Fruit fly (Drosophila melanogaster) whole organism, embryonic: Measurements from ENCODE around the gene Rim2.
A peak's percentile ranks its signal among the peaks of the same experiment; 100 is the strongest.

Source experiments
- Atf-2 ChIP-seq: fragments of 200-800 bp; sonication (Bioruptor generic); optimal IDR thresholded peaks from 2 replicates; lab custom pipeline; 2016; ENCODE audit warnings: missing biosample characterization, missing genetic modification characterization
- Atf3 ChIP-seq: fragments of 200-800 bp; sonication (Bioruptor generic); optimal IDR thresholded peaks from 3 replicates; lab custom pipeline; 2016; ENCODE audit warnings: missing biosample characterization, missing genetic modification characterization
- C15 ChIP-seq: fragments of 200-800 bp; sonication (Bioruptor generic); IDR thresholded peaks from 3 replicates; pipeline ENCODE4 v1.3.6; 2022; ENCODE audit warnings: missing biosample characterization, missing genetic modification characterization
- CG10366 ChIP-seq: fragments of 200-800 bp; sonication (Bioruptor generic); IDR thresholded peaks from 2 replicates; pipeline ENCODE4 v1.3.6; 2022; ENCODE audit warnings: missing biosample characterization, missing genetic modification characterization
- CG11695 ChIP-seq: fragments of 200-800 bp; sonication (Bioruptor generic); IDR thresholded peaks from 3 replicates; pipeline ENCODE4 v1.3.6; 2022; ENCODE audit warnings: missing biosample characterization, missing genetic modification characterization
- CG12942 ChIP-seq: fragments of 200-800 bp; sonication (Bioruptor generic); optimal IDR thresholded peaks from 3 replicates; lab custom pipeline; 2016; ENCODE audit warnings: missing biosample characterization, missing genetic modification characterization
- CG14667 ChIP-seq: fragments of 200-800 bp; sonication (Bioruptor generic); IDR thresholded peaks from 2 replicates; pipeline ENCODE4 v1.3.6; 2022; ENCODE audit warnings: missing biosample characterization, missing genetic modification characterization
- CG14710 ChIP-seq: fragments of 200-800 bp; sonication (Bioruptor generic); optimal IDR thresholded peaks from 3 replicates; lab custom pipeline; 2019; ENCODE audit warnings: missing biosample characterization, mild to moderate bottlenecking, missing genetic modification characterization, moderate library complexity
- CG15073 ChIP-seq: fragments of 200-800 bp; sonication (Bioruptor generic); optimal IDR thresholded peaks from 2 replicates; lab custom pipeline; 2016; ENCODE audit warnings: missing biosample characterization, missing genetic modification characterization
- CG16863 ChIP-seq: fragments of 200-800 bp; sonication (Bioruptor generic); optimal IDR thresholded peaks from 3 replicates; lab custom pipeline; 2016; ENCODE audit warnings: missing biosample characterization, missing genetic modification characterization
- CG17328 ChIP-seq: fragments of 200-800 bp; sonication (Bioruptor generic); IDR thresholded peaks from 2 replicates; pipeline ENCODE4 v1.3.6; 2022; ENCODE audit warnings: missing biosample characterization, missing genetic modification characterization
- CG17568 ChIP-seq: fragments of 200-800 bp; sonication (Bioruptor generic); optimal IDR thresholded peaks from 2 replicates; lab custom pipeline; 2018; ENCODE audit warnings: missing biosample characterization, mild to moderate bottlenecking, missing genetic modification characterization, moderate library complexity
- CG18011 ChIP-seq: fragments of 200-800 bp; sonication (Bioruptor generic); optimal IDR thresholded peaks from 2 replicates; lab custom pipeline; 2017; ENCODE audit warnings: missing biosample characterization, missing genetic modification characterization, mild to moderate bottlenecking, moderate library complexity, missing genotype
- CG1832 ChIP-seq: fragments of 200-800 bp; sonication (Bioruptor generic); optimal IDR thresholded peaks from 2 replicates; lab custom pipeline; 2017; ENCODE audit warnings: missing biosample characterization, mild to moderate bottlenecking, missing genetic modification characterization, inconsistent platforms
- CG18476 ChIP-seq: fragments of 200-800 bp; sonication (Bioruptor generic); optimal IDR thresholded peaks from 2 replicates; lab custom pipeline; 2016; ENCODE audit warnings: missing biosample characterization, mild to moderate bottlenecking, missing genetic modification characterization
- CG2120 ChIP-seq: fragments of 200-800 bp; sonication (Bioruptor generic); optimal IDR thresholded peaks from 3 replicates; lab custom pipeline; 2016; ENCODE audit warnings: missing biosample characterization, missing genetic modification characterization
- CG2202 ChIP-seq: fragments of 200-800 bp; sonication (Bioruptor generic); optimal IDR thresholded peaks from 2 replicates; lab custom pipeline; 2018; ENCODE audit warnings: missing biosample characterization, mild to moderate bottlenecking, missing genetic modification characterization
- CG3281 ChIP-seq: fragments of 200-800 bp; sonication (Bioruptor generic); optimal IDR thresholded peaks from 3 replicates; lab custom pipeline; 2017; ENCODE audit warnings: missing biosample characterization, mild to moderate bottlenecking, missing genetic modification characterization
- CG3726 ChIP-seq: fragments of 200-800 bp; sonication (Bioruptor generic); IDR thresholded peaks from 3 replicates; pipeline ENCODE4, ENCODE4 v1.3.6; 2022; ENCODE audit warnings: missing biosample characterization, missing genetic modification characterization
- CG4282 ChIP-seq: fragments of 200-800 bp; sonication (Bioruptor generic); optimal IDR thresholded peaks from 2 replicates; lab custom pipeline; 2016; ENCODE audit warnings: missing biosample characterization, missing genetic modification characterization
- CG7372 ChIP-seq: fragments of 200-800 bp; sonication (Bioruptor generic); IDR thresholded peaks from 2 replicates; pipeline ENCODE4 v1.3.6; 2022; ENCODE audit warnings: missing biosample characterization, missing genetic modification characterization
- CG7556 ChIP-seq: fragments of 200-800 bp; sonication (Bioruptor generic); optimal IDR thresholded peaks from 2 replicates; lab custom pipeline; 2017; ENCODE audit warnings: missing biosample characterization, mild to moderate bottlenecking, missing genetic modification characterization
- CG9797 ChIP-seq: fragments of 200-800 bp; sonication (Bioruptor generic); optimal IDR thresholded peaks from 3 replicates; lab custom pipeline; 2018; ENCODE audit warnings: missing biosample characterization, mild to moderate bottlenecking, missing genetic modification characterization
- D19A ChIP-seq: fragments of 200-800 bp; optimal IDR thresholded peaks from 3 replicates; lab custom pipeline; 2019; ENCODE audit warnings: missing biosample characterization, mild to moderate bottlenecking, missing genetic modification characterization, moderate library complexity
- Ets97D ChIP-seq: fragments of 200-800 bp; sonication (Bioruptor generic); optimal IDR thresholded peaks from 3 replicates; lab custom pipeline; 2016; ENCODE audit warnings: missing biosample characterization, missing genetic modification characterization
- Fer1 ChIP-seq: fragments of 200-800 bp; sonication (Bioruptor generic); optimal IDR thresholded peaks from 2 replicates; lab custom pipeline; 2017; ENCODE audit warnings: missing biosample characterization, mild to moderate bottlenecking, missing genetic modification characterization
- HLHmδ ChIP-seq: fragments of 200-800 bp; sonication (Bioruptor generic); optimal IDR thresholded peaks from 2 replicates; lab custom pipeline; 2018; ENCODE audit warnings: missing biosample characterization, mild to moderate bottlenecking, missing genetic modification characterization, moderate library complexity
- Kr ChIP-seq: fragments of 200-800 bp; sonication (Bioruptor generic); optimal IDR thresholded peaks from 2 replicates; lab custom pipeline; 2017; ENCODE audit warnings: missing biosample characterization, mild to moderate bottlenecking, missing genetic modification characterization
- Lim3 ChIP-seq: fragments of 200-800 bp; sonication (Bioruptor generic); IDR thresholded peaks from 2 replicates; pipeline ENCODE4 v1.3.6; 2022; ENCODE audit warnings: missing biosample characterization, missing genetic modification characterization
- NFAT ChIP-seq: fragments of 200-800 bp; sonication (Bioruptor generic); IDR thresholded peaks from 2 replicates; pipeline ENCODE4 v1.3.6; 2022; ENCODE audit warnings: missing biosample characterization, missing genetic modification characterization
- Nf-YA ChIP-seq: fragments of 200-800 bp; sonication (Bioruptor generic); IDR thresholded peaks from 2 replicates; pipeline ENCODE4 v1.3.6; 2022; ENCODE audit warnings: missing biosample characterization, missing genetic modification characterization
- PHDP ChIP-seq: fragments of 200-800 bp; sonication (Bioruptor generic); optimal IDR thresholded peaks from 3 replicates; lab custom pipeline; 2018; ENCODE audit warnings: missing biosample characterization, mild to moderate bottlenecking, missing genetic modification characterization, moderate library complexity
- Scr ChIP-seq: fragments of 200-800 bp; sonication (Bioruptor generic); IDR thresholded peaks from 2 replicates; pipeline ENCODE4 v1.3.6; 2022; ENCODE audit warnings: missing biosample characterization, missing genetic modification characterization; ENCODE audit not compliant: partially characterized antibody
- bbx ChIP-seq: fragments of 200-800 bp; sonication (Bioruptor generic); IDR thresholded peaks from 2 replicates; pipeline ENCODE4 v1.3.6; 2022; ENCODE audit warnings: missing biosample characterization, missing genetic modification characterization; ENCODE audit not compliant: partially characterized antibody
- crol ChIP-seq: fragments of 200-800 bp; sonication (Bioruptor generic); IDR thresholded peaks from 2 replicates; pipeline ENCODE4 v1.3.6; 2022; ENCODE audit warnings: missing biosample characterization, missing genetic modification characterization
- dan ChIP-seq: fragments of 200-800 bp; sonication (Bioruptor generic); IDR thresholded peaks from 2 replicates; pipeline ENCODE4 v1.3.6; 2022; ENCODE audit warnings: missing biosample characterization, missing genetic modification characterization
- eve ChIP-seq, 2 experiments: fragments of >200 bp; optimal IDR thresholded peaks; 2 replicates each; lab custom pipeline; 2017; ENCODE audit warnings: missing biosample characterization in 2 of 2, missing genetic modification characterization in 2 of 2
- fu2 ChIP-seq: fragments of 200-800 bp; sonication (Bioruptor generic); optimal IDR thresholded peaks from 2 replicates; lab custom pipeline; 2016; ENCODE audit warnings: missing biosample characterization, missing genetic modification characterization
- gcm2 ChIP-seq: fragments of 200-800 bp; sonication (Bioruptor generic); optimal IDR thresholded peaks from 2 replicates; lab custom pipeline; 2016; ENCODE audit warnings: missing biosample characterization, missing genetic modification characterization
- gfzf ChIP-seq: fragments of 200-800 bp; sonication (Bioruptor generic); optimal IDR thresholded peaks from 2 replicates; lab custom pipeline; 2016; ENCODE audit warnings: missing biosample characterization, mild to moderate bottlenecking, missing genetic modification characterization, moderate library complexity
- grn ChIP-seq: fragments of 200-800 bp; sonication (Bioruptor generic); optimal IDR thresholded peaks from 3 replicates; lab custom pipeline; 2017; ENCODE audit warnings: missing biosample characterization, missing genetic modification characterization
- odd ChIP-seq: fragments of 200-800 bp; sonication (Bioruptor generic); optimal IDR thresholded peaks from 2 replicates; lab custom pipeline; 2017; ENCODE audit warnings: missing biosample characterization, mild to moderate bottlenecking, missing genetic modification characterization
- otp ChIP-seq: fragments of 200-800 bp; sonication (Bioruptor generic); IDR thresholded peaks from 3 replicates; pipeline ENCODE4, ENCODE4 v1.3.6; 2022; ENCODE audit warnings: missing biosample characterization, missing genetic modification characterization
- ranshi ChIP-seq: fragments of 200-800 bp; sonication (Bioruptor generic); IDR thresholded peaks from 2 replicates; pipeline ENCODE4 v1.3.6; 2022; ENCODE audit warnings: missing biosample characterization, missing genetic modification characterization
- sens-2 ChIP-seq: fragments of 200-800 bp; sonication (Bioruptor generic); IDR thresholded peaks from 2 replicates; pipeline ENCODE4 v1.3.6; 2022; ENCODE audit warnings: missing biosample characterization, missing genetic modification characterization
- tup ChIP-seq: fragments of 200-800 bp; sonication (Bioruptor generic); optimal IDR thresholded peaks from 2 replicates; lab custom pipeline; 2016; ENCODE audit warnings: missing biosample characterization, mild to moderate bottlenecking, missing genetic modification characterization, moderate library complexity
- unpg ChIP-seq: fragments of 200-800 bp; sonication (Bioruptor generic); optimal IDR thresholded peaks from 3 replicates; lab custom pipeline; 2018; ENCODE audit warnings: missing biosample characterization, mild to moderate bottlenecking, missing genetic modification characterization, moderate library complexity
- vnd ChIP-seq: fragments of 200-800 bp; sonication (Bioruptor generic); IDR thresholded peaks from 3 replicates; pipeline ENCODE4 v1.3.6; 2022; ENCODE audit warnings: missing biosample characterization, missing genetic modification characterization; ENCODE audit not compliant: partially characterized antibody
- vvl ChIP-seq: fragments of 200-800 bp; sonication (Bioruptor generic); IDR thresholded peaks from 2 replicates; pipeline ENCODE4 v1.3.6; 2022; ENCODE audit warnings: missing biosample characterization, missing genetic modification characterization
- z ChIP-seq: fragments of 200-800 bp; sonication (Bioruptor generic); IDR thresholded peaks from 3 replicates; pipeline ENCODE4 v1.3.6; 2022; ENCODE audit warnings: missing biosample characterization, missing genetic modification characterization
- zf30C ChIP-seq: fragments of 200-800 bp; sonication (Bioruptor generic); optimal IDR thresholded peaks from 3 replicates; lab custom pipeline; 2018; ENCODE audit warnings: missing biosample characterization, mild to moderate bottlenecking, missing genetic modification characterization

Gene Rim2

DNA sequence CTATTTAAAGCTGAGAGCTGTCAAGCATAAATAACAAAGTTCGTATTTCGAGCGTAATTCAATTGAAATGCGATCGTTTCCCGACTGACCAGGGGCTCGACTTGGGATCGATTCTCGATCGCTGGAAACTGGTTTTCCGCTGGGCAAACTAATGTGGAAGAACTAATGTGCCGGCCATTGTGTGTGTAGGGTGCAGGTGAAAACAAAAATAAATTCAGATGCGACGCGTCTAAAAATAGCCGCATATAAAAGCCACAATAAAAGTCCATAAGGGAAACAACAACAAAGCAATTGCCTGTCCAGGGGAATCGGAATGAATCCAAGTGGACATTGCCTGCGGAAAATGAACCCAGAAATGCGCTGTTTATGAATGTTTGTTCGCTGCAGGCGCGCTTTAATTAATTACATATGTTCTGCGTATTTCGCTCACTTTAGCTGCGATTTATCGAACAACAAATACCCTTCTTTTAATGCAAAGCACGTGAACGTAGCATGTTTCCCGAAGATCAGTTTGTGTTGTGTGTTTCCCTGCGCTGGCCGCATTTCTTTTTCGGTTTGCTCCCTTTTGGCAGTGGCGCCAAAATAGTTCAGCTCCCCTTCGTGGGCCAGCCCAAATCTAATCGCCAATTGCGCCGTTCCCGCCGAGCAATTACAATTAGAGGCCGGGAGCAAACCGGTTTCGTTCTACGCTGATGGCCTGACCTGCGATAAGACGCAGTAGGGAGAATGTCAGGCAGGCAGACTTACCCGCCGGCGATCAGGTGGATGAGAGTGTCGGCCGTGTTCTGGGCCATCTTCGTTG lies 852 bp downstream of the Rim2 start (continued):
- TF ChIP-seq odd (GFP tag; lab: Kevin White, UChicago) (no peak), CG4282 (GFP tag; lab: Kevin White, UChicago) (no peak), NFAT (no peak), bbx (GFP tag; lab: Robert Waterston, UW) (no peak), D19A (tag; lab: Kevin White, UChicago) (peak; percentile 85), Ets97D (GFP tag; lab: Kevin White, UChicago) (no peak), tup (no peak), CG14710 (peak; percentile 29), CG18011 (GFP tag; lab: Kevin White, UChicago) (no peak), Lim3 (GFP tag; lab: Robert Waterston, UW) (no peak), CG11695 (GFP tag; lab: Robert Waterston, UW) (no peak), CG18476 (no peak), Atf3 (GFP tag; lab: Kevin White, UChicago) (no peak), eve (GFP tag; optimal IDR thresholded peaks at IDR 0.05; lab: Kevin White, UChicago) (no peak), CG14667 (GFP tag; lab: Robert Waterston, UW) (no peak), ranshi (GFP tag; lab: Robert Waterston, UW) (no peak), CG2202 (peak; percentile 30), CG9797 (GFP tag; lab: Kevin White, UChicago) (no peak), C15 (GFP tag; lab: Robert Waterston, UW) (no peak), CG3726 (GFP tag; lab: Robert Waterston, UW) (no peak), Kr (GFP tag; lab: Kevin White, UChicago) (no peak), Nf-YA (GFP tag; lab: Robert Waterston, UW) (no peak), zf30C (GFP tag; lab: Kevin White, UChicago) (no peak), vvl (GFP tag; lab: Robert Waterston, UW) (no peak), fu2 (GFP tag; lab: Kevin White, UChicago) (no peak), z (GFP tag; lab: Robert Waterston, UW) (0 out of 3 replicates have a peak, but pooled peaks have one; percentile 4), Atf-2 (GFP tag; lab: Kevin White, UChicago) (no peak), CG1832 (GFP tag; lab: Kevin White, UChicago) (no peak), gcm2 (GFP tag; lab: Kevin White, UChicago) (no peak), vnd (GFP tag; lab: Robert Waterston, UW) (no peak), CG16863 (GFP tag; lab: Kevin White, UChicago) (no peak), CG3281 (GFP tag; lab: Kevin White, UChicago) (no peak), unpg (GFP tag; lab: Kevin White, UChicago) (peak; percentile 15), HLHmδ (peak; percentile 9), CG17328 (GFP tag; lab: Robert Waterston, UW) (no peak), CG17568 (no peak), CG15073 (GFP tag; lab: Kevin White, UChicago) (no peak), grn (peak; percentile 43), CG12942 (GFP tag; lab: Kevin White, UChicago) (no peak), sens-2 (no peak), gfzf (GFP tag; lab: Kevin White, UChicago) (no peak), crol (GFP tag; lab: Robert Waterston, UW) (no peak), dan (GFP tag; lab: Robert Waterston, UW) (no peak), CG10366 (no peak), Scr (GFP tag; lab: Robert Waterston, UW) (no peak), PHDP (peak; percentile 44), CG7556 (GFP tag; lab: Kevin White, UChicago) (no peak), Fer1 (GFP tag; lab: Kevin White, UChicago) (peak; percentile 9), otp (GFP tag; lab: Robert Waterston, UW) (no peak), CG7372 (no peak), CG2120 (GFP tag; lab: Kevin White, UChicago) (peak; percentile 20)
